Worm (Caenorhabditis elegans) whole organism, L1 larva: ENCODE results near the gene srbc-24.

Experiments used
- C34B4.2 ChIP-seq: sonication (generic microtip); optimal IDR thresholded peaks from 2 replicates; lab custom pipeline; 2017; ENCODE audit warnings: mild to moderate bottlenecking, missing genetic modification characterization, missing compliant biosample characterization
- F16B12.6 ChIP-seq: fragments of 150-350 bp; optimal IDR thresholded peaks from 2 replicates; lab custom pipeline; 2014; ENCODE audit warnings: missing biosample characterization, missing genetic modification characterization
- Y116A8C.19 ChIP-seq: sonication (generic microtip); optimal IDR thresholded peaks from 2 replicates; lab custom pipeline; 2016; ENCODE audit warnings: missing compliant biosample characterization, missing genetic modification characterization, borderline replicate concordance
- aha-1 ChIP-seq: fragments of 150-350 bp; optimal IDR thresholded peaks from 2 replicates; lab custom pipeline; 2014; ENCODE audit warnings: missing biosample characterization, missing genetic modification characterization
- alr-1 ChIP-seq: fragments of 200-800 bp; sonication (Bioruptor generic); optimal IDR thresholded peaks from 2 replicates; lab custom pipeline; 2018; ENCODE audit warnings: borderline replicate concordance, mild to moderate bottlenecking, missing genetic modification characterization, missing compliant biosample characterization
- ama-1 ChIP-seq: fragments of 150-350 bp; optimal IDR thresholded peaks from 2 replicates; lab custom pipeline; 2014
- blmp-1 ChIP-seq: fragments of 150-350 bp; optimal IDR thresholded peaks from 2 replicates; lab custom pipeline; 2014; ENCODE audit warnings: missing biosample characterization, missing genetic modification characterization
- ceh-63 ChIP-seq: fragments of 200-800 bp; sonication (Bioruptor generic); optimal IDR thresholded peaks from 2 replicates; lab custom pipeline; 2018; ENCODE audit warnings: mild to moderate bottlenecking, missing genetic modification characterization, missing compliant biosample characterization
- ceh-82 ChIP-seq, 3 experiments: fragments of 150-350 bp in 1 of 3; sonication (generic microtip) in 2 of 3; optimal IDR thresholded peaks; 2 replicates each; lab custom pipeline; 2014 to 2017; ENCODE audit warnings: missing biosample characterization in 3 of 3, missing genetic modification characterization in 3 of 3
- ceh-88 ChIP-seq: fragments of 200-800 bp; sonication (Bioruptor generic); IDR thresholded peaks from 2 replicates; pipeline ENCODE4 v1.3.6; 2022; ENCODE audit warnings: missing genetic modification characterization, missing compliant biosample characterization
- ceh-90 ChIP-seq: sonication (generic microtip); optimal IDR thresholded peaks from 2 replicates; lab custom pipeline; 2016; ENCODE audit warnings: missing genetic modification characterization, missing compliant biosample characterization
- dpl-1 ChIP-seq, 3 experiments: fragments of 150-350 bp in 2 of 3; sonication (generic microtip) in 1 of 3; optimal IDR thresholded peaks; 2 replicates each; lab custom pipeline; 2014 to 2017; ENCODE audit warnings: missing biosample characterization in 3 of 3, missing genetic modification characterization in 3 of 3, missing genetic modification reagents in 3 of 3
- efl-3 ChIP-seq: fragments of 200-800 bp; sonication (Bioruptor generic); optimal IDR thresholded peaks from 2 replicates; lab custom pipeline; 2018; ENCODE audit warnings: mild to moderate bottlenecking, missing genetic modification characterization, missing compliant biosample characterization
- egl-13 ChIP-seq: sonication (generic microtip); optimal IDR thresholded peaks from 2 replicates; lab custom pipeline; 2016; ENCODE audit warnings: missing genotype, missing genetic modification reagents, missing genetic modification characterization, missing compliant biosample characterization
- egl-27 ChIP-seq, 2 experiments: fragments of 150-350 bp in 1 of 2; sonication (generic microtip); optimal IDR thresholded peaks; 3 replicates each; lab custom pipeline; 2017 to 2018; ENCODE audit warnings: missing biosample characterization in 2 of 2, missing genetic modification characterization in 2 of 2, missing genetic modification reagents in 2 of 2
- elt-2 ChIP-seq: sonication (generic microtip); optimal IDR thresholded peaks from 2 replicates; lab custom pipeline; 2016; ENCODE audit warnings: missing genetic modification characterization, mild to moderate bottlenecking, inconsistent platforms, missing compliant biosample characterization, missing genetic modification reagents
- elt-3 ChIP-seq, 6 experiments: fragments of 150-350 bp in 1 of 6; sonication (generic microtip); optimal IDR thresholded peaks; 2 replicates each; lab custom pipeline; 2017 to 2018; ENCODE audit warnings: missing biosample characterization in 6 of 6, missing genetic modification characterization in 6 of 6, inconsistent platforms in 1 of 6
- fkh-10 ChIP-seq: sonication (generic microtip); optimal IDR thresholded peaks from 2 replicates; lab custom pipeline; 2017; ENCODE audit warnings: missing biosample characterization, missing genetic modification reagents, missing genetic modification characterization
- grh-1 ChIP-seq: fragments of 200-800 bp; sonication (Bioruptor generic); IDR thresholded peaks from 2 replicates; pipeline ENCODE4 v1.3.6; 2022; ENCODE audit warnings: missing genetic modification reagents, missing genetic modification characterization, missing compliant biosample characterization
- hlh-4 ChIP-seq: sonication (generic microtip); optimal IDR thresholded peaks from 2 replicates; lab custom pipeline; 2016; ENCODE audit warnings: mild to moderate bottlenecking, missing genetic modification characterization, missing compliant biosample characterization
- irx-1 ChIP-seq: sonication (generic microtip); optimal IDR thresholded peaks from 2 replicates; lab custom pipeline; 2016; ENCODE audit warnings: missing genetic modification characterization, missing compliant biosample characterization
- isw-1 ChIP-seq: fragments of 200-800 bp; sonication (Bioruptor generic); IDR thresholded peaks from 2 replicates; pipeline ENCODE4 v1.3.6; 2022; ENCODE audit warnings: missing genetic modification characterization, missing compliant biosample characterization
- lin-13 ChIP-seq: fragments of 150-350 bp; optimal IDR thresholded peaks from 2 replicates; lab custom pipeline; 2014; ENCODE audit warnings: missing biosample characterization, missing genetic modification reagents, missing genetic modification characterization
- lin-35 ChIP-seq, 2 experiments: fragments of 150-350 bp; optimal IDR thresholded peaks; 2 replicates each; lab custom pipeline; 2014; ENCODE audit warnings: missing biosample characterization in 2 of 2, missing genetic modification characterization in 2 of 2, missing genetic modification reagents in 2 of 2
- lsy-2 ChIP-seq, 2 experiments: fragments of 150-350 bp; optimal IDR thresholded peaks; 2 replicates each; lab custom pipeline; 2014; ENCODE audit warnings: missing biosample characterization in 2 of 2, missing genetic modification characterization in 2 of 2
- mab-9 ChIP-seq: fragments of 200-800 bp; sonication (Bioruptor generic); IDR thresholded peaks from 2 replicates; pipeline ENCODE4 v1.3.6; 2022; ENCODE audit warnings: missing genetic modification reagents, missing genetic modification characterization, missing compliant biosample characterization
- mef-2 ChIP-seq: fragments of 150-350 bp; optimal IDR thresholded peaks from 2 replicates; lab custom pipeline; 2014; ENCODE audit warnings: missing biosample characterization, missing genetic modification characterization
- nhr-11 ChIP-seq: fragments of 150-350 bp; optimal IDR thresholded peaks from 2 replicates; lab custom pipeline; 2014; ENCODE audit warnings: missing biosample characterization, missing genetic modification characterization
- nhr-237 ChIP-seq: fragments of 150-350 bp; optimal IDR thresholded peaks from 2 replicates; lab custom pipeline; 2014; ENCODE audit warnings: missing biosample characterization, missing genetic modification characterization
- nhr-28 ChIP-seq: fragments of 150-350 bp; optimal IDR thresholded peaks from 2 replicates; lab custom pipeline; 2014; ENCODE audit warnings: missing biosample characterization, missing genetic modification characterization
- nhr-47 ChIP-seq: sonication (generic microtip); optimal IDR thresholded peaks from 2 replicates; lab custom pipeline; 2016; ENCODE audit warnings: mild to moderate bottlenecking, missing genetic modification characterization, moderate library complexity, missing compliant biosample characterization
- nhr-71 ChIP-seq: sonication (generic microtip); optimal IDR thresholded peaks from 2 replicates; lab custom pipeline; 2016; ENCODE audit warnings: mild to moderate bottlenecking, missing genetic modification characterization, moderate library complexity, missing compliant biosample characterization
- nhr-76 ChIP-seq: sonication (generic microtip); optimal IDR thresholded peaks from 2 replicates; lab custom pipeline; 2017; ENCODE audit warnings: missing biosample characterization, missing genetic modification characterization
- nhr-77 ChIP-seq: fragments of 150-350 bp; optimal IDR thresholded peaks from 2 replicates; lab custom pipeline; 2014; ENCODE audit warnings: missing biosample characterization, missing genetic modification characterization
- nhr-84 ChIP-seq: sonication (generic microtip); optimal IDR thresholded peaks from 2 replicates; lab custom pipeline; 2017; ENCODE audit warnings: missing biosample characterization, missing genetic modification characterization
- nhr-85 ChIP-seq: sonication (generic microtip); peaks from one replicate; lab custom pipeline; 2016; ENCODE audit warnings: missing genetic modification characterization, inconsistent platforms, missing compliant biosample characterization
- pax-3 ChIP-seq: fragments of 200-800 bp; sonication (Bioruptor generic); optimal IDR thresholded peaks from 2 replicates; lab custom pipeline; 2018; ENCODE audit warnings: mild to moderate bottlenecking, missing genetic modification characterization, moderate library complexity, missing compliant biosample characterization
- rnt-1 ChIP-seq: sonication (generic microtip); optimal IDR thresholded peaks from 2 replicates; lab custom pipeline; 2016; ENCODE audit warnings: mild to moderate bottlenecking, missing genetic modification characterization, moderate library complexity, missing compliant biosample characterization
- skn-1 ChIP-seq: fragments of 150-350 bp; optimal IDR thresholded peaks from 2 replicates; lab custom pipeline; 2014; ENCODE audit warnings: missing biosample characterization, missing genetic modification characterization
- snpc-4 ChIP-seq: fragments of 150-350 bp; optimal IDR thresholded peaks from 2 replicates; lab custom pipeline; 2014; ENCODE audit warnings: missing biosample characterization, missing genetic modification characterization
- snu-23 ChIP-seq: sonication (generic microtip); optimal IDR thresholded peaks from 2 replicates; lab custom pipeline; 2016; ENCODE audit warnings: missing genetic modification characterization, missing compliant biosample characterization
- sptf-1 ChIP-seq: fragments of 150-350 bp; optimal IDR thresholded peaks from 2 replicates; lab custom pipeline; 2014; ENCODE audit warnings: missing biosample characterization, missing genetic modification characterization
- sup-37 ChIP-seq: fragments of 200-800 bp; sonication (Bioruptor generic); optimal IDR thresholded peaks from 2 replicates; lab custom pipeline; 2018; ENCODE audit warnings: mild to moderate bottlenecking, missing genetic modification characterization, missing compliant biosample characterization
- tlp-1 ChIP-seq: fragments of 150-350 bp; optimal IDR thresholded peaks from 2 replicates; lab custom pipeline; 2014; ENCODE audit warnings: missing biosample characterization, missing genetic modification characterization
- unc-30 ChIP-seq: sonication (generic microtip); optimal IDR thresholded peaks from 2 replicates; lab custom pipeline; 2017; ENCODE audit warnings: missing biosample characterization, missing genetic modification characterization
- unc-86 ChIP-seq: sonication (generic microtip); optimal IDR thresholded peaks from 2 replicates; lab custom pipeline; 2016; ENCODE audit warnings: missing genetic modification characterization, missing compliant biosample characterization
- xbp-1 ChIP-seq: sonication (generic microtip); optimal IDR thresholded peaks from 2 replicates; lab custom pipeline; 2016; ENCODE audit warnings: missing genetic modification characterization, missing compliant biosample characterization
- zag-1 ChIP-seq: fragments of 150-350 bp; optimal IDR thresholded peaks from 2 replicates; lab custom pipeline; 2014; ENCODE audit warnings: missing biosample characterization, missing genetic modification characterization
- zip-4 ChIP-seq: fragments of 200-800 bp; sonication (Bioruptor generic); optimal IDR thresholded peaks from 2 replicates; lab custom pipeline; 2018; ENCODE audit warnings: mild to moderate bottlenecking, missing genetic modification characterization, moderate library complexity, missing compliant biosample characterization
- ztf-11 ChIP-seq, 2 experiments: sonication (generic microtip); optimal IDR thresholded peaks; 2 replicates each; lab custom pipeline; 2016 to 2017; ENCODE audit warnings: missing genetic modification characterization in 2 of 2, missing biosample characterization in 1 of 2, missing compliant biosample characterization in 1 of 2

The srbc-24 gene

ce11 chrV:2126996-2127585 is 24.5 kb upstream of the srbc-24 start, which contains the start of gene ldp-1 (continued):
- TF ChIP-seq nhr-84 (no peak), mab-9 (peak; percentile 80), nhr-28 (tag; lab: Kevin White, UChicago) (no peak), efl-3 (GFP tag; lab: Kevin White, UChicago) (no peak), nhr-76 (no peak), ceh-63 (GFP tag; lab: Kevin White, UChicago) (peak; percentile 60), ceh-88 (GFP tag; lab: Robert Waterston, UW) (peak; percentile 46), zip-4 (GFP tag; lab: Kevin White, UChicago) (peak; percentile 36), lsy-2 (tag; optimal IDR thresholded peaks at IDR 0.05; lab: Kevin White, UChicago) (peak; percentile 76), mef-2 (tag; lab: Kevin White, UChicago) (no peak), nhr-47 (tag; lab: Kevin White, UChicago) (peak; percentile 92), pax-3 (tag; lab: Kevin White, UChicago) (peak; percentile 89), snu-23 (GFP tag; lab: Kevin White, UChicago) (peak; percentile 81), egl-13 (tag; lab: Kevin White, UChicago) (peak; percentile 85), isw-1 (GFP tag; lab: Robert Waterston, UW) (peak; percentile 78), ceh-90 (tag; lab: Kevin White, UChicago) (peak; percentile 96), tlp-1 (tag; lab: Kevin White, UChicago) (no peak), irx-1 (tag; lab: Kevin White, UChicago) (peak; percentile 96), C34B4.2 (tag; lab: Kevin White, UChicago) (peak; percentile 10), aha-1 (tag; lab: Kevin White, UChicago) (no peak), nhr-85 (tag; lab: Kevin White, UChicago) (peak; percentile 93), fkh-10 (GFP tag; lab: Kevin White, UChicago) (peak; percentile 2), egl-27 (tag; optimal IDR thresholded peaks at IDR 0.05; lab: Kevin White, UChicago) (no peak), ama-1 (no peak), ceh-82 (tag; optimal IDR thresholded peaks at IDR 0.05; lab: Kevin White, UChicago) (peak; percentile 55 to 73 (median 70)), sup-37 (peak; percentile 55), xbp-1 (tag; lab: Kevin White, UChicago) (peak; percentile 81), lin-13 (GFP tag; lab: Kevin White, UChicago) (peak; percentile 67), Y116A8C.19 (tag; lab: Kevin White, UChicago) (peak; percentile 67), nhr-71 (tag; lab: Kevin White, UChicago) (peak; percentile 89), unc-30 (tag; lab: Kevin White, UChicago) (no peak), hlh-4 (tag; lab: Kevin White, UChicago) (peak; percentile 59), unc-86 (peak; percentile 69)

ce11 chrV:2132675-2133074 is 18.9 kb upstream of the srbc-24 start:
- TF ChIP-seq nhr-237 (tag; lab: Kevin White, UChicago) (no peak), rnt-1 (tag; lab: Kevin White, UChicago) (peak; percentile 16)

ce11 chrV:2133512-2133911 is 18.0 kb upstream of the srbc-24 start:
- TF ChIP-seq grh-1 (GFP tag; lab: Robert Waterston, UW) (no peak), dpl-1 (GFP tag; optimal IDR thresholded peaks at IDR 0.05; lab: Kevin White, UChicago) (peak in 1 of 3 experiments; percentile 49), blmp-1 (tag; lab: Kevin White, UChicago) (no peak), snpc-4 (peak; percentile 2), egl-27 (tag; optimal IDR thresholded peaks at IDR 0.05; lab: Kevin White, UChicago) (no peak), ztf-11 (tag; optimal IDR thresholded peaks at IDR 0.05; lab: Kevin White, UChicago) (peak in 1 of 2 experiments; percentile 19), Y116A8C.19 (tag; lab: Kevin White, UChicago) (no peak), nhr-11 (tag; lab: Kevin White, UChicago) (no peak), alr-1 (tag; lab: Kevin White, UChicago) (no peak), lin-35 (GFP tag; optimal IDR thresholded peaks at IDR 0.05; lab: Kevin White, UChicago) (peak; percentile 26 to 48), efl-3 (GFP tag; lab: Kevin White, UChicago) (no peak), F16B12.6 (tag; lab: Kevin White, UChicago) (no peak), sptf-1 (tag; lab: Kevin White, UChicago) (no peak), nhr-77 (no peak), elt-2 (no peak), skn-1 (peak; percentile 53), elt-3 (tag; optimal IDR thresholded peaks at IDR 0.05; lab: Kevin White, UChicago) (no peak), mab-9 (peak; percentile 44; the same call in 1 of the 2 replicates), tlp-1 (tag; lab: Kevin White, UChicago) (no peak), zag-1 (tag; lab: Kevin White, UChicago) (peak; percentile 26)
